Worm (Caenorhabditis elegans) whole organism, L2 larva: ENCODE measurements around the gene F58E6.6.

Experiments
- C34F6.9 ChIP-seq: fragments of 150-350 bp; optimal IDR thresholded peaks from 2 replicates; lab custom pipeline; 2014; ENCODE audit warnings: missing biosample characterization, missing genetic modification characterization
- F13H6.1 ChIP-seq: sonication (generic microtip); optimal IDR thresholded peaks from 2 replicates; lab custom pipeline; 2016; ENCODE audit warnings: missing genetic modification characterization, missing compliant biosample characterization
- R02D3.7 ChIP-seq: fragments of 150-350 bp; optimal IDR thresholded peaks from 2 replicates; lab custom pipeline; 2014; ENCODE audit warnings: missing biosample characterization, missing genetic modification characterization
- Y55F3AM.14 ChIP-seq: fragments of 200-800 bp; sonication (Bioruptor generic); optimal IDR thresholded peaks from 2 replicates; lab custom pipeline; 2018; ENCODE audit warnings: mild to moderate bottlenecking, missing genetic modification characterization, missing compliant biosample characterization
- ZK546.5 ChIP-seq: sonication (generic microtip); optimal IDR thresholded peaks from 2 replicates; lab custom pipeline; 2017; ENCODE audit warnings: missing biosample characterization, missing genetic modification characterization
- alr-1 ChIP-seq: fragments of 150-350 bp; optimal IDR thresholded peaks from 2 replicates; lab custom pipeline; 2014; ENCODE audit warnings: missing biosample characterization, missing genetic modification characterization
- aly-2 ChIP-seq: fragments of 150-350 bp; optimal IDR thresholded peaks from 2 replicates; lab custom pipeline; 2014; ENCODE audit warnings: missing biosample characterization, missing genetic modification characterization
- ama-1 ChIP-seq: fragments of 150-350 bp; optimal IDR thresholded peaks from 2 replicates; lab custom pipeline; 2018; ENCODE audit warnings: inconsistent platforms
- blmp-1 ChIP-seq: sonication (generic microtip); optimal IDR thresholded peaks from 2 replicates; lab custom pipeline; 2017; ENCODE audit warnings: missing genetic modification characterization, mild to moderate bottlenecking, missing compliant biosample characterization, antibody characterized with exemption, moderate library complexity; ENCODE audit not compliant: insufficient read depth
- ceh-16 ChIP-seq: fragments of 150-350 bp; optimal IDR thresholded peaks from 2 replicates; lab custom pipeline; 2014; ENCODE audit warnings: missing biosample characterization, missing genetic modification characterization
- ceh-82 ChIP-seq: fragments of 150-350 bp; optimal IDR thresholded peaks from 2 replicates; lab custom pipeline; 2014; ENCODE audit warnings: missing biosample characterization, missing genetic modification characterization
- crh-2 ChIP-seq: sonication (generic microtip); optimal IDR thresholded peaks from 2 replicates; lab custom pipeline; 2017; ENCODE audit warnings: missing biosample characterization, missing genetic modification characterization
- dmd-4 ChIP-seq: sonication (generic microtip); optimal IDR thresholded peaks from 2 replicates; lab custom pipeline; 2017; ENCODE audit warnings: missing biosample characterization, missing genetic modification characterization
- egl-27 ChIP-seq: sonication (generic microtip); optimal IDR thresholded peaks from 3 replicates; lab custom pipeline; 2017; ENCODE audit warnings: missing biosample characterization, missing genetic modification reagents, missing genetic modification characterization
- elt-1 ChIP-seq: fragments of 150-350 bp; optimal IDR thresholded peaks from 2 replicates; lab custom pipeline; 2014; ENCODE audit warnings: missing biosample characterization, missing genetic modification characterization
- elt-3 ChIP-seq: sonication (generic microtip); optimal IDR thresholded peaks from 2 replicates; lab custom pipeline; 2017; ENCODE audit warnings: missing biosample characterization, missing genetic modification characterization
- fos-1 ChIP-seq: fragments of 150-350 bp; optimal IDR thresholded peaks from 2 replicates; lab custom pipeline; 2014; ENCODE audit warnings: missing biosample characterization, missing genetic modification characterization
- gmeb-1 ChIP-seq: fragments of 150-350 bp; optimal IDR thresholded peaks from 2 replicates; lab custom pipeline; 2014; ENCODE audit warnings: missing biosample characterization, missing genetic modification characterization
- lin-11 ChIP-seq: fragments of 150-350 bp; sonication (generic microtip); optimal IDR thresholded peaks from 2 replicates; lab custom pipeline; 2014; ENCODE audit warnings: missing biosample characterization, missing genetic modification characterization, inconsistent platforms, mixed read lengths
- lin-13 ChIP-seq: fragments of 150-350 bp; optimal IDR thresholded peaks from 2 replicates; lab custom pipeline; 2014; ENCODE audit warnings: missing biosample characterization, missing genetic modification reagents, missing genetic modification characterization
- lin-39 ChIP-seq: fragments of 150-350 bp; optimal IDR thresholded peaks from 2 replicates; lab custom pipeline; 2014; ENCODE audit warnings: missing biosample characterization, missing genetic modification reagents, missing genetic modification characterization
- lsy-2 ChIP-seq, 2 experiments: fragments of 150-350 bp in 1 of 2; sonication (generic microtip) in 1 of 2; optimal IDR thresholded peaks; 2 replicates each; lab custom pipeline; 2014 to 2017; ENCODE audit warnings: missing biosample characterization in 2 of 2, missing genetic modification characterization in 2 of 2
- mab-5 ChIP-seq: fragments of 150-350 bp; optimal IDR thresholded peaks from 2 replicates; lab custom pipeline; 2014; ENCODE audit warnings: missing biosample characterization, missing genetic modification characterization
- mbf-1 ChIP-seq: sonication (generic microtip); optimal IDR thresholded peaks from 2 replicates; lab custom pipeline; 2017; ENCODE audit warnings: missing biosample characterization, missing genetic modification characterization
- mdl-1 ChIP-seq, 2 experiments: fragments of 150-350 bp in 1 of 2; sonication (generic microtip) in 1 of 2; optimal IDR thresholded peaks; 2 replicates each; lab custom pipeline; 2017; ENCODE audit warnings: missing biosample characterization in 2 of 2, missing genetic modification characterization in 2 of 2
- nhr-10 ChIP-seq: sonication (generic microtip); optimal IDR thresholded peaks from 2 replicates; lab custom pipeline; 2017; ENCODE audit warnings: missing biosample characterization, missing genetic modification characterization
- nhr-11 ChIP-seq: fragments of 150-350 bp; optimal IDR thresholded peaks from 2 replicates; lab custom pipeline; 2014; ENCODE audit warnings: missing biosample characterization, missing genetic modification characterization
- nhr-12 ChIP-seq: fragments of 150-350 bp; optimal IDR thresholded peaks from 2 replicates; lab custom pipeline; 2014; ENCODE audit warnings: missing biosample characterization, missing genetic modification characterization
- nhr-129 ChIP-seq: fragments of 150-350 bp; optimal IDR thresholded peaks from 2 replicates; lab custom pipeline; 2014; ENCODE audit warnings: missing biosample characterization, missing genetic modification characterization
- nhr-21 ChIP-seq: fragments of 150-350 bp; optimal IDR thresholded peaks from 2 replicates; lab custom pipeline; 2014; ENCODE audit warnings: missing biosample characterization, missing genetic modification characterization
- nhr-237 ChIP-seq: fragments of 150-350 bp; optimal IDR thresholded peaks from 2 replicates; lab custom pipeline; 2014; ENCODE audit warnings: missing biosample characterization, missing genetic modification characterization
- nhr-25 ChIP-seq: fragments of 150-350 bp; sonication (generic microtip); optimal IDR thresholded peaks from 3 replicates; lab custom pipeline; 2014; ENCODE audit warnings: missing biosample characterization, missing genetic modification characterization
- nhr-6 ChIP-seq: fragments of 150-350 bp; optimal IDR thresholded peaks from 2 replicates; lab custom pipeline; 2014; ENCODE audit warnings: missing biosample characterization, missing genetic modification characterization
- nhr-77 ChIP-seq: fragments of 150-350 bp; optimal IDR thresholded peaks from 2 replicates; lab custom pipeline; 2014; ENCODE audit warnings: missing biosample characterization, missing genetic modification characterization
- peb-1 ChIP-seq: fragments of 150-350 bp; optimal IDR thresholded peaks from 2 replicates; lab custom pipeline; 2014; ENCODE audit warnings: missing biosample characterization, missing genetic modification characterization
- sem-4 ChIP-seq: fragments of 150-350 bp; optimal IDR thresholded peaks from 2 replicates; lab custom pipeline; 2014; ENCODE audit warnings: missing biosample characterization, missing genetic modification reagents, missing genetic modification characterization
- skn-1 ChIP-seq: sonication (generic microtip); optimal IDR thresholded peaks from 2 replicates; lab custom pipeline; 2017; ENCODE audit warnings: missing biosample characterization, missing genetic modification characterization
- sma-3 ChIP-seq: sonication (generic microtip); optimal IDR thresholded peaks from 2 replicates; lab custom pipeline; 2016; ENCODE audit warnings: missing genetic modification reagents, missing genetic modification characterization, missing compliant biosample characterization
- sma-9 ChIP-seq, 2 experiments: fragments of 150-350 bp in 1 of 2; sonication (generic microtip) in 1 of 2; optimal IDR thresholded peaks; 2 replicates each; lab custom pipeline; 2014 to 2016; ENCODE audit warnings: missing genetic modification characterization in 2 of 2, mild to moderate bottlenecking in 1 of 2, missing biosample characterization in 1 of 2, missing compliant biosample characterization in 1 of 2, missing genetic modification reagents in 1 of 2, moderate library complexity in 1 of 2
- snpc-4 ChIP-seq: fragments of 150-350 bp; optimal IDR thresholded peaks from 2 replicates; lab custom pipeline; 2014; ENCODE audit warnings: missing biosample characterization, missing genetic modification characterization
- unc-39 ChIP-seq: fragments of 150-350 bp; optimal IDR thresholded peaks from 2 replicates; lab custom pipeline; 2014; ENCODE audit warnings: missing biosample characterization, missing genetic modification characterization
- unc-55 ChIP-seq: fragments of 150-350 bp; sonication (generic microtip); optimal IDR thresholded peaks from 3 replicates; lab custom pipeline; 2014; ENCODE audit warnings: missing biosample characterization, missing genetic modification reagents, missing genetic modification characterization
- unc-62 ChIP-seq: fragments of 150-350 bp; optimal IDR thresholded peaks from 2 replicates; lab custom pipeline; 2014; ENCODE audit warnings: missing biosample characterization, missing genetic modification reagents, missing genetic modification characterization
- zag-1 ChIP-seq: fragments of 150-350 bp; optimal IDR thresholded peaks from 2 replicates; lab custom pipeline; 2014; ENCODE audit warnings: missing biosample characterization, missing genetic modification characterization
- ztf-1 ChIP-seq: fragments of 200-800 bp; sonication (Bioruptor generic); conservative IDR thresholded peaks from 2 replicates; pipeline ENCODE4 v1.3.6; 2022; ENCODE audit warnings: missing genetic modification characterization, missing compliant biosample characterization
- ztf-11 ChIP-seq: sonication (generic microtip); optimal IDR thresholded peaks from 2 replicates; lab custom pipeline; 2017; ENCODE audit warnings: missing biosample characterization, missing genetic modification characterization
- ztf-4 ChIP-seq: fragments of 150-350 bp; optimal IDR thresholded peaks from 2 replicates; lab custom pipeline; 2014; ENCODE audit warnings: missing biosample characterization, missing genetic modification characterization

Gene F58E6.6

DNA sequence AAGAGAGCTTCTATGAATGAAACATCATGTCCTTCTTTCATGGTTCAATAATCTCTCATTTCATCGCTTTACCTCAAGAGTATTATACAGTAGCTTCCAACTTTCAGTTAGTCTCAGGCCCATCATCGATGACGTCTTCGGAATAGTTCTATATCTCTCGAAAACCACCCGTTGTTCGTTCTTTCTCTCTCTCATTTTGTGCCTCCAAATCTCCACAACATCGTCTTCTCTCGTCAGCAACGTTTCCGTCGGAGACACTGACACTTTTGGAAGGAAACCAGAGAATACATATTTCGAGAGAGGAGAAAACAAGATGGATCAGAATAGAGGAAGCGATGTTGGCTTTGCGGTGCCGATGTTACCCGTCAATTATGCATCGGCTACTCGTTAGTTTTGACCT is 21.0 kb downstream of the F58E6.6 start (continued):
- TF ChIP-seq elt-3 (tag; lab: Kevin White, UChicago) (no peak), skn-1 (tag; lab: Kevin White, UChicago) (no peak), nhr-11 (no peak), ZK546.5 (tag; lab: Kevin White, UChicago) (no peak), fos-1 (no peak)

DNA sequence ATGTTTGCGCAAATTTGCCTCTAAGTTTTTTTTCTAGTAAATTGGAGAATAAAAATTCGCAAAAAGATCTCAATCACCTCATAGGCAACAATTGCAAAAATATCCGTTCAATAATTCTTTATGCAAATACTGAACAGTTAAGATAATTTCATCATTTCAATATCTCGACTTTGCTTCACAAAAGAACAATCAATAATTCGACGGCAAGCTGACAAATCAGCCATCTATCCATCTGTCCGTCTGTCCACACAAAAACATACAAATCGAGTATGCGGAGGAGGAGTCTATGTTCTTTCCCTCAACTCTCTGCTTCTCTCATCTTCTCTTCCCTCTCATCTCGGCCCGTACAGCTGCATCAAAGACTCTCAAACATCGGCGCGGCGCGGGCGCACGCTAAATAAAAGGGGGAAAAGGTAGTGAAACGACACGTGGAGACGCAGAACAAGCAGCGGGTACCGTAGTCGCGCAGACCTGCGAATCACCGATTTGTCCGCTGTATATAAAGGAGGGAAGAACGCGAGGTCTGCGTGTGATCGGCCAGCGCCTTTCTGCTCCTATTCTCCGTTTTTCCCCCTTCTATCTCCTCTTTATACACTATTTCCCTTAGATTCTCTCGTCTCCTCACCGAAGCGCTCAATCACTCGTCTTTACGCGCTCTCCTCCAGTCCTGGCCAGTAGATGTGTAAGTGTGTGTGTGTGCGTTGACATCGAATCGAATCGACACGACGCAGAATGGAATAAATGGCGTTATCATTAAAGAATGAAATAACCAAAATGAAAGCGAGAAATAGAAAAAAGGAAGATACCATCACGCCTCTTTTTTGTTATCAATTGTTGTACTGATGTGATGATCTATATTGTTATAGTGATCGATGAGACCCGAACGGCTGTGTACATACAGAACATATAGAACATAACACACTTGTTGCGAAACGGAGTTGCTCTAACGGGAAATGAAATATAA is 21.8 kb downstream of the F58E6.6 start:
- TF ChIP-seq mbf-1 (no peak), unc-62 (GFP tag; lab: Kevin White, UChicago) (no peak), unc-39 (peak; percentile 69), nhr-237 (tag; lab: Kevin White, UChicago) (no peak), ztf-11 (tag; lab: Kevin White, UChicago) (peak; percentile 39), R02D3.7 (tag; lab: Kevin White, UChicago) (no peak), nhr-6 (tag; lab: Kevin White, UChicago) (peak; percentile 77), lin-11 (tag; lab: Kevin White, UChicago) (peak; percentile 98), mab-5 (tag; lab: Kevin White, UChicago) (peak; percentile 76), sem-4 (tag; lab: Kevin White, UChicago) (peak; percentile 61), skn-1 (tag; lab: Kevin White, UChicago) (peak; percentile 55), nhr-10 (peak; percentile 23), unc-55 (GFP tag; lab: Kevin White, UChicago) (peak; percentile 95), sma-3 (GFP tag; lab: Kevin White, UChicago) (peak; percentile 93), C34F6.9 (tag; lab: Kevin White, UChicago) (peak; percentile 96), nhr-21 (tag; lab: Kevin White, UChicago) (peak; percentile 96), mdl-1 (tag; optimal IDR thresholded peaks at IDR 0.05; lab: Kevin White, UChicago) (peak; percentile 90 to 98), elt-3 (tag; lab: Kevin White, UChicago) (no peak), fos-1 (peak; percentile 97), peb-1 (tag; lab: Kevin White, UChicago) (no peak), ama-1 (lab: Kevin White, UChicago) (peak; percentile 99), lin-13 (GFP tag; lab: Kevin White, UChicago) (peak; percentile 88), ceh-16 (tag; lab: Kevin White, UChicago) (peak; percentile 91), ceh-82 (tag; lab: Kevin White, UChicago) (no peak), aly-2 (tag; lab: Kevin White, UChicago) (no peak), zag-1 (tag; lab: Kevin White, UChicago) (peak; percentile 93), Y55F3AM.14 (GFP tag; lab: Kevin White, UChicago) (peak; percentile 90), F13H6.1 (peak; percentile 98), elt-1 (no peak), ztf-1 (0 out of 2 replicates have a peak, but pooled peaks have one; percentile 63), snpc-4 (tag; lab: Kevin White, UChicago) (peak; percentile 79), ztf-4 (tag; lab: Kevin White, UChicago) (peak; percentile 94), blmp-1 (peak; percentile 76), alr-1 (no peak), nhr-25 (tag; lab: Kevin White, UChicago) (peak; percentile 93), lin-39 (tag; lab: Kevin White, UChicago) (peak; percentile 80), lsy-2 (tag; optimal IDR thresholded peaks at IDR 0.05; lab: Kevin White, UChicago) (peak; percentile 90 to 98), crh-2 (tag; lab: Kevin White, UChicago) (peak; percentile 98), ZK546.5 (tag; lab: Kevin White, UChicago) (peak; percentile 61), nhr-11 (peak; percentile 77), nhr-12 (no peak), dmd-4 (tag; lab: Kevin White, UChicago) (no peak), nhr-77 (tag; lab: Kevin White, UChicago) (no peak), sma-9 (GFP tag; optimal IDR thresholded peaks at IDR 0.05; lab: Kevin White, UChicago) (peak; percentile 90), sma-9 (tag; optimal IDR thresholded peaks at IDR 0.05; lab: Kevin White, UChicago) (no peak), nhr-129 (tag; lab: Kevin White, UChicago) (peak; percentile 98), egl-27 (tag; lab: Kevin White, UChicago) (peak; percentile 85), gmeb-1 (tag; lab: Kevin White, UChicago) (peak; percentile 68)
